Worm (Caenorhabditis elegans) whole organism, L4 larva: Measurements from ENCODE around the gene sri-46.

ENCODE experiments used
- D1046.2 ChIP-seq: fragments of 200-800 bp; sonication (Bioruptor generic); IDR thresholded peaks from 2 replicates; pipeline ENCODE4 v1.3.6; 2022; ENCODE audit warnings: missing genetic modification characterization, missing compliant biosample characterization
- F44E2.7 ChIP-seq: fragments of 200-800 bp; sonication (Bioruptor generic); IDR thresholded peaks from 2 replicates; pipeline ENCODE4 v2.1.2; 2022; ENCODE audit warnings: missing genetic modification characterization, missing compliant biosample characterization
- F49E8.2 ChIP-seq: sonication (generic microtip); optimal IDR thresholded peaks from 2 replicates; lab custom pipeline; 2016; ENCODE audit warnings: missing compliant biosample characterization, mild to moderate bottlenecking, missing genetic modification characterization, borderline replicate concordance
- Y105C5A.15 ChIP-seq: fragments of 200-800 bp; sonication (Bioruptor generic); IDR thresholded peaks from 2 replicates; pipeline ENCODE4 v1.3.6; 2022; ENCODE audit warnings: missing genetic modification characterization, missing compliant biosample characterization
- Y48G9A.11 ChIP-seq: fragments of 200-800 bp; sonication (Bioruptor generic); IDR thresholded peaks from 2 replicates; pipeline ENCODE4 v1.3.6; 2022; ENCODE audit warnings: missing genetic modification reagents, missing genetic modification characterization, missing compliant biosample characterization
- Y5F2A.4 ChIP-seq: fragments of 200-800 bp; sonication (Bioruptor generic); optimal IDR thresholded peaks from 2 replicates; lab custom pipeline; 2018; ENCODE audit warnings: mild to moderate bottlenecking, missing genetic modification characterization, missing compliant biosample characterization
- aly-2 ChIP-seq: sonication (generic microtip); optimal IDR thresholded peaks from 2 replicates; lab custom pipeline; 2018; ENCODE audit warnings: missing biosample characterization, missing genetic modification characterization
- ama-1 ChIP-seq: fragments of 150-350 bp; optimal IDR thresholded peaks from 2 replicates; lab custom pipeline; 2014; ENCODE audit warnings: inconsistent platforms, mixed read lengths
- ceh-20 ChIP-seq: fragments of 200-800 bp; sonication (Bioruptor generic); IDR thresholded peaks from 2 replicates; pipeline ENCODE4 v1.3.6; 2022; ENCODE audit warnings: missing genetic modification reagents, missing genetic modification characterization, missing compliant biosample characterization
- ceh-32 ChIP-seq: sonication (generic microtip); optimal IDR thresholded peaks from 2 replicates; lab custom pipeline; 2016; ENCODE audit warnings: mild to moderate bottlenecking, missing genetic modification characterization, missing compliant biosample characterization; ENCODE audit not compliant: poor library complexity
- ces-1 ChIP-seq: fragments of 150-350 bp; sonication (generic microtip); optimal IDR thresholded peaks from 4 replicates; lab custom pipeline; 2014; ENCODE audit warnings: missing biosample characterization, missing genetic modification reagents, missing genetic modification characterization
- cey-2 ChIP-seq: sonication (generic microtip); optimal IDR thresholded peaks from 3 replicates; lab custom pipeline; 2017; ENCODE audit warnings: missing genetic modification characterization, mild to moderate bottlenecking, missing compliant biosample characterization, antibody characterized with exemption, borderline replicate concordance; ENCODE audit not compliant: insufficient read depth
- ctbp-1 ChIP-seq: fragments of 200-800 bp; sonication (Bioruptor generic); IDR thresholded peaks from 2 replicates; pipeline ENCODE4 v1.3.6; 2022; ENCODE audit warnings: missing genetic modification reagents, missing genetic modification characterization, missing compliant biosample characterization
- daf-16 ChIP-seq, 3 experiments: sonication (generic microtip); optimal IDR thresholded peaks; 2 replicates each; lab custom pipeline; 2016 to 2017; ENCODE audit warnings: missing genetic modification characterization in 3 of 3, missing genetic modification reagents in 3 of 3, mild to moderate bottlenecking in 2 of 3, missing compliant biosample characterization in 2 of 3, missing biosample characterization in 1 of 3, moderate library complexity in 1 of 3
- dmd-6 ChIP-seq: fragments of 200-800 bp; sonication (Bioruptor generic); IDR thresholded peaks from 2 replicates; pipeline ENCODE4 v1.3.6; 2022; ENCODE audit warnings: missing genetic modification reagents, missing genetic modification characterization, missing compliant biosample characterization
- dmd-8 ChIP-seq: fragments of 200-800 bp; sonication (Bioruptor generic); IDR thresholded peaks from 2 replicates; pipeline ENCODE4 v1.3.6; 2022; ENCODE audit warnings: missing genetic modification characterization, missing compliant biosample characterization
- dmd-9 ChIP-seq: fragments of 200-800 bp; sonication (Bioruptor generic); IDR thresholded peaks from 2 replicates; pipeline ENCODE4 v1.3.6; 2022; ENCODE audit warnings: missing genetic modification reagents, missing genetic modification characterization, missing compliant biosample characterization
- dpl-1 ChIP-seq: fragments of 150-350 bp; optimal IDR thresholded peaks from 2 replicates; lab custom pipeline; 2014; ENCODE audit warnings: missing biosample characterization, missing genetic modification reagents, missing genetic modification characterization
- egl-43 ChIP-seq: fragments of 200-800 bp; sonication (Bioruptor generic); IDR thresholded peaks from 2 replicates; pipeline ENCODE4 v1.3.6; 2022; ENCODE audit warnings: missing genetic modification reagents, missing genetic modification characterization, missing compliant biosample characterization
- fkh-10 ChIP-seq: fragments of 150-350 bp; optimal IDR thresholded peaks from 2 replicates; lab custom pipeline; 2014; ENCODE audit warnings: missing biosample characterization, missing genetic modification reagents, missing genetic modification characterization
- hif-1 ChIP-seq, 2 experiments: sonication (generic microtip); optimal IDR thresholded peaks; 2 replicates each; lab custom pipeline; 2016 to 2017; ENCODE audit warnings: missing compliant biosample characterization in 2 of 2, missing genetic modification characterization in 2 of 2, missing genetic modification reagents in 2 of 2, missing genotype in 2 of 2, mild to moderate bottlenecking in 1 of 2
- jun-1 ChIP-seq: fragments of 150-350 bp; optimal IDR thresholded peaks from 2 replicates; lab custom pipeline; 2014; ENCODE audit warnings: missing biosample characterization, missing genetic modification reagents, missing genetic modification characterization
- lim-7 ChIP-seq: fragments of 200-800 bp; sonication (Bioruptor generic); IDR thresholded peaks from 2 replicates; pipeline ENCODE4 v1.3.6; 2022; ENCODE audit warnings: missing genetic modification characterization, missing compliant biosample characterization
- lin-1 ChIP-seq: fragments of 200-800 bp; sonication (Bioruptor generic); IDR thresholded peaks from 2 replicates; pipeline ENCODE4 v1.3.6; 2022; ENCODE audit warnings: missing genetic modification reagents, missing genetic modification characterization, missing compliant biosample characterization
- lir-3 ChIP-seq: sonication (generic microtip); optimal IDR thresholded peaks from 2 replicates; lab custom pipeline; 2016; ENCODE audit warnings: mild to moderate bottlenecking, missing genetic modification characterization, missing compliant biosample characterization
- lsy-2 ChIP-seq, 2 experiments: fragments of 150-350 bp in 1 of 2; sonication (generic microtip) in 1 of 2; optimal IDR thresholded peaks; 2 replicates each; lab custom pipeline; 2014 to 2017; ENCODE audit warnings: missing biosample characterization in 2 of 2, missing genetic modification characterization in 2 of 2
- madf-5 ChIP-seq, 2 experiments: fragments of 200-800 bp; sonication (Bioruptor generic); IDR thresholded peaks; 2 replicates each; pipeline ENCODE4 v1.3.6; 2022; ENCODE audit warnings: missing compliant biosample characterization in 2 of 2, missing genetic modification characterization in 2 of 2
- madf-9 ChIP-seq: fragments of 200-800 bp; sonication (Bioruptor generic); conservative IDR thresholded peaks from 2 replicates; pipeline ENCODE4 v1.3.6; 2022; ENCODE audit warnings: missing genetic modification reagents, missing genetic modification characterization, missing compliant biosample characterization
- mdl-1 ChIP-seq, 2 experiments: fragments of 150-350 bp in 1 of 2; sonication (generic microtip) in 1 of 2; optimal IDR thresholded peaks; 2 replicates each; lab custom pipeline; 2014 to 2017; ENCODE audit warnings: missing biosample characterization in 2 of 2, missing genetic modification characterization in 2 of 2
- mep-1 ChIP-seq: fragments of 150-350 bp; sonication (generic microtip); optimal IDR thresholded peaks from 3 replicates; lab custom pipeline; 2014; ENCODE audit warnings: missing biosample characterization, missing genetic modification characterization
- nhr-102 ChIP-seq: sonication (generic microtip); optimal IDR thresholded peaks from 2 replicates; lab custom pipeline; 2016; ENCODE audit warnings: mild to moderate bottlenecking, missing genetic modification characterization, moderate library complexity, missing compliant biosample characterization
- nhr-25 ChIP-seq: sonication (generic microtip); optimal IDR thresholded peaks from 2 replicates; lab custom pipeline; 2017; ENCODE audit warnings: missing genetic modification characterization, mild to moderate bottlenecking, missing compliant biosample characterization, antibody characterized with exemption, moderate library complexity, borderline replicate concordance; ENCODE audit not compliant: insufficient read depth
- nhr-28 ChIP-seq: fragments of 150-350 bp; optimal IDR thresholded peaks from 2 replicates; lab custom pipeline; 2014; ENCODE audit warnings: missing biosample characterization, missing genetic modification characterization
- pha-4 ChIP-seq, 2 experiments: fragments of 150-350 bp in 1 of 2; fragments of 200-800 bp in 1 of 2; sonication (Bioruptor generic) in 1 of 2; IDR thresholded peaks in 1 of 2; optimal IDR thresholded peaks in 1 of 2; 2 replicates each; pipeline versions ENCODE4 v1.3.6 to Lab custom; 2014 to 2022; ENCODE audit warnings: missing genetic modification characterization in 2 of 2, missing genetic modification reagents in 2 of 2, missing biosample characterization in 1 of 2, missing compliant biosample characterization in 1 of 2
- php-3 ChIP-seq: fragments of 200-800 bp; sonication (Bioruptor generic); IDR thresholded peaks from 2 replicates; pipeline ENCODE4 v1.3.6; 2022; ENCODE audit warnings: missing genetic modification reagents, missing genetic modification characterization, missing compliant biosample characterization
- pqm-1 ChIP-seq: sonication (generic microtip); optimal IDR thresholded peaks from 2 replicates; lab custom pipeline; 2017; ENCODE audit warnings: missing biosample characterization, missing genetic modification characterization
- snpc-1.2 ChIP-seq: fragments of 200-800 bp; sonication (Bioruptor generic); IDR thresholded peaks from 2 replicates; pipeline ENCODE4 v1.3.6; 2022; ENCODE audit warnings: missing genetic modification reagents, missing genetic modification characterization, missing compliant biosample characterization
- snpc-4 ChIP-seq: fragments of 150-350 bp; optimal IDR thresholded peaks from 2 replicates; lab custom pipeline; 2014; ENCODE audit warnings: missing biosample characterization, missing genetic modification characterization
- tag-97 ChIP-seq: fragments of 200-800 bp; sonication (Bioruptor generic); IDR thresholded peaks from 2 replicates; pipeline ENCODE4 v1.3.6; 2022; ENCODE audit warnings: missing genetic modification characterization, missing compliant biosample characterization
- tra-1 ChIP-seq: fragments of 200-800 bp; sonication (Bioruptor generic); IDR thresholded peaks from 2 replicates; pipeline ENCODE4 v1.3.6; 2022; ENCODE audit warnings: missing genetic modification reagents, missing genetic modification characterization, missing compliant biosample characterization
- unc-39 ChIP-seq: sonication (generic microtip); optimal IDR thresholded peaks from 2 replicates; lab custom pipeline; 2017; ENCODE audit warnings: missing biosample characterization, missing genetic modification characterization
- zag-1 ChIP-seq: fragments of 150-350 bp; optimal IDR thresholded peaks from 2 replicates; lab custom pipeline; 2014; ENCODE audit warnings: missing biosample characterization, missing genetic modification characterization
- ztf-7 ChIP-seq: fragments of 150-350 bp; optimal IDR thresholded peaks from 2 replicates; lab custom pipeline; 2014; ENCODE audit warnings: missing biosample characterization, missing genetic modification characterization

sri-46 gene

DNA sequence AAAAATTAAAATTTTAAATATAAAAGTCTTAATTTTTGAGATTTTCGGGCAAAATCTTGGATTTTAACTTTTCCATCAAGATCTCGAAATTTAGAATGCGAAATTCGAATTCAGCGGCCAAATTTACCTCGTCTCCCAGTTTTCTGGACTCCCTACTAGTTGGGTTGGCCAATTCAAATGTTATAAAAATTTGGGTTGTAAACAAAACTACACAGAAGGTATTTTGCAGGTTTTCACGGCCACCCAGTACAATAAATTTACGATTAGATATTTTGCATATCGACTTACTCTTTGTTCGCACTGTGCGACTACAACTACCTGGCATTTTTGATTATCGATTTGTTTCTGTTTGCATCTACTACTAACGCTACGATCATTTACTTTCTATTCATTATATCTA lies 13.9 kb upstream of the sri-46 start, which contains the start of gene T02H6.5:
T02H6.5 (plus strand) TSS at position 301 of the 400 bp plus-strand sequence.
- TF ChIP-seq lsy-2 (tag; optimal IDR thresholded peaks at IDR 0.05; lab: Kevin White, UChicago) (no peak), pha-4 (GFP tag; IDR thresholded peaks at IDR 0.05; lab: Robert Waterston, UW) (no peak), pha-4 (tag; optimal IDR thresholded peaks at IDR 0.05; lab: Kevin White, UChicago) (no peak), lim-7 (GFP tag; lab: Robert Waterston, UW) (no peak), dmd-8 (no peak), nhr-25 (tag; lab: Kevin White, UChicago) (no peak), pqm-1 (tag; lab: Kevin White, UChicago) (no peak), D1046.2 (GFP tag; lab: Robert Waterston, UW) (no peak), ces-1 (GFP tag; lab: Kevin White, UChicago) (no peak), mdl-1 (tag; optimal IDR thresholded peaks at IDR 0.05; lab: Kevin White, UChicago) (no peak), hif-1 (tag; optimal IDR thresholded peaks at IDR 0.05; lab: Kevin White, UChicago) (no peak), unc-39 (tag; lab: Kevin White, UChicago) (no peak), daf-16 (GFP tag; optimal IDR thresholded peaks at IDR 0.05; lab: Kevin White, UChicago) (no peak), daf-16 (tag; optimal IDR thresholded peaks at IDR 0.05; lab: Kevin White, UChicago) (no peak), F49E8.2 (tag; lab: Kevin White, UChicago) (no peak), snpc-1.2 (GFP tag; lab: Robert Waterston, UW) (no peak)

ce11 chrII:683467-683866 lies 12.5 kb upstream of the sri-46 start, which contains the start of gene T02H6.6:
T02H6.6 (plus strand) TSS chrII:683767.
- no peak for TF ChIP-seq dmd-9 (GFP tag; lab: Robert Waterston, UW)
- no peak for TF ChIP-seq jun-1
- no peak for TF ChIP-seq php-3 (GFP tag; lab: Robert Waterston, UW)
- no peak for TF ChIP-seq egl-43 (GFP tag; lab: Robert Waterston, UW)
- no peak for TF ChIP-seq Y105C5A.15
- no peak for TF ChIP-seq lim-7 (GFP tag; lab: Robert Waterston, UW)

ce11 chrII:682326-682725 lies 11.4 kb upstream of the sri-46 start, which contains the start of gene T02H6.7:
T02H6.7 (plus strand) TSS chrII:682626.
- TF ChIP-seq zag-1 (no peak), tra-1 (GFP tag; lab: Robert Waterston, UW) (no peak), lir-3 (no peak), ztf-7 (no peak), snpc-4 (tag; lab: Kevin White, UChicago) (no peak), madf-9 (GFP tag; lab: Robert Waterston, UW) (no peak), ceh-20 (GFP tag; lab: Robert Waterston, UW) (no peak), dpl-1 (GFP tag; lab: Kevin White, UChicago) (no peak), Y5F2A.4 (no peak), ceh-32 (tag; lab: Kevin White, UChicago) (no peak), ama-1 (lab: Kevin White, UChicago) (no peak), F44E2.7 (GFP tag; lab: Robert Waterston, UW) (no peak), Y48G9A.11 (GFP tag; lab: Robert Waterston, UW) (no peak), madf-5 (GFP tag; IDR thresholded peaks at IDR 0.05; lab: Robert Waterston, UW) (no peak), ces-1 (GFP tag; lab: Kevin White, UChicago) (no peak), aly-2 (tag; lab: Kevin White, UChicago) (no peak)

- TF ChIP-seq lir-3 (no peak), jun-1 (no peak), nhr-28 (tag; lab: Kevin White, UChicago) (no peak), ctbp-1 (GFP tag; lab: Robert Waterston, UW) (no peak), dmd-6 (GFP tag; lab: Robert Waterston, UW) (no peak), mep-1 (tag; lab: Kevin White, UChicago) (no peak), fkh-10 (no peak), cey-2 (no peak), lin-1 (GFP tag; lab: Robert Waterston, UW) (no peak), madf-5 (GFP tag; IDR thresholded peaks at IDR 0.05; lab: Robert Waterston, UW) (no peak), php-3 (GFP tag; lab: Robert Waterston, UW) (no peak), mdl-1 (tag; optimal IDR thresholded peaks at IDR 0.05; lab: Kevin White, UChicago) (no peak), tag-97 (no peak), nhr-102 (tag; lab: Kevin White, UChicago) (no peak)
Measured at ce11 chrII:680612-681011, 9.7 kb upstream of the sri-46 start, which contains the start of the genes T02H6.10 and T02H6.8. T02H6.10 (minus strand) TSS chrII:680712. T02H6.8 (plus strand) TSS chrII:680832.
